Fruit fly (Drosophila melanogaster) whole organism, wandering third instar larva: ENCODE results near the gene DopEcR.

Source experiments
- Abd-B ChIP-seq: fragments of >200 bp; optimal IDR thresholded peaks from 2 replicates; lab custom pipeline; 2017; ENCODE audit warnings: missing biosample characterization, missing genetic modification characterization
- CG32264 ChIP-seq: fragments of 200-800 bp; sonication (Bioruptor generic); optimal IDR thresholded peaks from 2 replicates; lab custom pipeline; 2016; ENCODE audit warnings: missing biosample characterization, missing genetic modification characterization
- CG9705 ChIP-seq: fragments of 200-800 bp; sonication (Bioruptor generic); optimal IDR thresholded peaks from 2 replicates; lab custom pipeline; 2018; ENCODE audit warnings: missing biosample characterization, mild to moderate bottlenecking, missing genetic modification characterization
- CrebA ChIP-seq: fragments of 200-800 bp; sonication (Bioruptor generic); optimal IDR thresholded peaks from 2 replicates; lab custom pipeline; 2016; ENCODE audit warnings: missing biosample characterization, mild to moderate bottlenecking, missing genetic modification characterization, borderline replicate concordance
- Dfd ChIP-seq: fragments of >200 bp; optimal IDR thresholded peaks from 2 replicates; lab custom pipeline; 2017; ENCODE audit warnings: missing biosample characterization, missing genetic modification characterization
- Dif ChIP-seq: fragments of 200-275, 200-300 bp; sonication (Bioruptor generic); optimal IDR thresholded peaks from 2 replicates; lab custom pipeline; 2018; ENCODE audit warnings: missing biosample characterization, missing genetic modification characterization; ENCODE audit not compliant: partially characterized antibody
- GATAd ChIP-seq: sonication (Bioruptor generic); optimal IDR thresholded peaks from 2 replicates; lab custom pipeline; 2016; ENCODE audit warnings: missing biosample characterization, missing genetic modification characterization
- HLH106 ChIP-seq: fragments of 200-800 bp; optimal IDR thresholded peaks from 3 replicates; lab custom pipeline; 2019; ENCODE audit warnings: missing biosample characterization, mild to moderate bottlenecking, missing genetic modification characterization, moderate library complexity
- Hnf4 ChIP-seq: fragments of 200-800 bp; sonication (Bioruptor generic); optimal IDR thresholded peaks from 2 replicates; lab custom pipeline; 2016; ENCODE audit warnings: missing biosample characterization, mild to moderate bottlenecking, missing genetic modification characterization
- Hr78 ChIP-seq: fragments of >200 bp; optimal IDR thresholded peaks from 2 replicates; lab custom pipeline; 2017; ENCODE audit warnings: missing biosample characterization, missing genetic modification characterization
- Hr83 ChIP-seq: fragments of 200-300 bp; sonication (Bioruptor generic); optimal IDR thresholded peaks from 2 replicates; lab custom pipeline; 2016; ENCODE audit warnings: missing biosample characterization, mild to moderate bottlenecking, missing genetic modification characterization, moderate library complexity; ENCODE audit not compliant: poor library complexity, severe bottlenecking
- Jra ChIP-seq: sonication (Bioruptor generic); optimal IDR thresholded peaks from 2 replicates; lab custom pipeline; 2016; ENCODE audit warnings: missing biosample characterization, missing genetic modification characterization
- Mio ChIP-seq: sonication (Bioruptor generic); optimal IDR thresholded peaks from 2 replicates; lab custom pipeline; 2016; ENCODE audit warnings: missing biosample characterization, missing genetic modification characterization
- Myc ChIP-seq: fragments of >200 bp; optimal IDR thresholded peaks from 2 replicates; lab custom pipeline; 2017
- N ChIP-seq: fragments of >200 bp; optimal IDR thresholded peaks from 2 replicates; lab custom pipeline; 2018; ENCODE audit warnings: missing biosample characterization, missing external identifiers, missing genetic modification characterization
- OdsH ChIP-seq: fragments of 200-800 bp; sonication (Bioruptor generic); optimal IDR thresholded peaks from 2 replicates; lab custom pipeline; 2016; ENCODE audit warnings: missing biosample characterization, mild to moderate bottlenecking, missing genetic modification characterization
- Rel ChIP-seq, 2 experiments: fragments of 200-800 bp; sonication (Bioruptor generic) in 1 of 2; optimal IDR thresholded peaks; 2 replicates in 1 of 2; 3 replicates in 1 of 2; lab custom pipeline; 2016 to 2019; ENCODE audit warnings: mild to moderate bottlenecking in 2 of 2, missing biosample characterization in 2 of 2, missing genetic modification characterization in 2 of 2, moderate library complexity in 1 of 2
- Sp1 ChIP-seq: fragments of 200-800 bp; sonication (Bioruptor generic); optimal IDR thresholded peaks from 3 replicates; lab custom pipeline; 2019; ENCODE audit warnings: missing biosample characterization, mild to moderate bottlenecking, missing genetic modification characterization, moderate library complexity
- Vsx2 ChIP-seq: fragments of 200-300, 225-300 bp; sonication (Bioruptor generic); optimal IDR thresholded peaks from 2 replicates; lab custom pipeline; 2018; ENCODE audit warnings: missing biosample characterization, missing genetic modification characterization; ENCODE audit not compliant: partially characterized antibody
- br ChIP-seq: fragments of 200-800 bp; sonication (Bioruptor generic); optimal IDR thresholded peaks from 2 replicates; lab custom pipeline; 2016; ENCODE audit warnings: missing biosample characterization, missing genetic modification characterization
- brk ChIP-seq: fragments of 200-800 bp; sonication (Bioruptor generic); optimal IDR thresholded peaks from 2 replicates; lab custom pipeline; 2016; ENCODE audit warnings: missing biosample characterization, mild to moderate bottlenecking, missing genetic modification characterization
- dl ChIP-seq, 2 experiments: fragments of 175-275, 200-275 bp in 1 of 2; fragments of 200-275 bp in 1 of 2; sonication (Bioruptor generic); optimal IDR thresholded peaks; lab custom pipeline; 2018; ENCODE audit warnings: mild to moderate bottlenecking in 2 of 2, missing biosample characterization in 2 of 2, missing genetic modification characterization in 2 of 2, moderate library complexity in 2 of 2; ENCODE audit not compliant: partially characterized antibody in 2 of 2, insufficient read depth in 1 of 2
- dmrt93B ChIP-seq: fragments of 200-800 bp; sonication (Bioruptor generic); optimal IDR thresholded peaks from 2 replicates; lab custom pipeline; 2018; ENCODE audit warnings: missing biosample characterization, mild to moderate bottlenecking, missing genetic modification characterization
- dsf ChIP-seq: sonication (Bioruptor generic); optimal IDR thresholded peaks from 2 replicates; lab custom pipeline; 2016; ENCODE audit warnings: missing biosample characterization, missing genetic modification characterization, borderline replicate concordance
- ey ChIP-seq: fragments of 200-800 bp; sonication (Bioruptor generic); optimal IDR thresholded peaks from 2 replicates; lab custom pipeline; 2016; ENCODE audit warnings: missing biosample characterization, missing genetic modification characterization
- foxo ChIP-seq, 2 experiments: fragments of 200-800 bp; sonication (Bioruptor generic); optimal IDR thresholded peaks; 2 replicates in 1 of 2; 3 replicates in 1 of 2; lab custom pipeline; 2016 to 2017; ENCODE audit warnings: missing biosample characterization in 2 of 2, missing genetic modification characterization in 2 of 2
- fru ChIP-seq: fragments of 200-800 bp; sonication (Bioruptor generic); optimal IDR thresholded peaks from 3 replicates; lab custom pipeline; 2016; ENCODE audit warnings: missing biosample characterization, mild to moderate bottlenecking, missing genetic modification characterization
- h ChIP-seq: fragments of 200-800 bp; sonication (Bioruptor generic); optimal IDR thresholded peaks from 3 replicates; lab custom pipeline; 2016; ENCODE audit warnings: missing biosample characterization, mild to moderate bottlenecking, missing genetic modification characterization
- jim ChIP-seq: fragments of 175-275, 200-325 bp; sonication (Bioruptor generic); optimal IDR thresholded peaks from 2 replicates; lab custom pipeline; 2016; ENCODE audit warnings: missing biosample characterization, mild to moderate bottlenecking, missing genetic modification characterization
- lola ChIP-seq: fragments of >200 bp; optimal IDR thresholded peaks from 2 replicates; lab custom pipeline; 2017; ENCODE audit warnings: missing biosample characterization, missing genetic modification characterization
- psq ChIP-seq: fragments of 200-800 bp; sonication (Bioruptor generic); optimal IDR thresholded peaks from 3 replicates; lab custom pipeline; 2017; ENCODE audit warnings: missing biosample characterization, mild to moderate bottlenecking, missing genetic modification characterization, moderate library complexity
- rgr ChIP-seq: fragments of 200-800 bp; sonication (Bioruptor generic); optimal IDR thresholded peaks from 3 replicates; lab custom pipeline; 2016; ENCODE audit warnings: missing biosample characterization, mild to moderate bottlenecking, missing genetic modification characterization
- sage ChIP-seq: fragments of 200-800 bp; sonication (Bioruptor generic); optimal IDR thresholded peaks from 2 replicates; lab custom pipeline; 2016; ENCODE audit warnings: missing biosample characterization, mild to moderate bottlenecking, missing genetic modification characterization
- sv ChIP-seq: fragments of 200-800 bp; sonication (Bioruptor generic); optimal IDR thresholded peaks from 3 replicates; lab custom pipeline; 2016; ENCODE audit warnings: missing biosample characterization, missing genetic modification characterization
- tai ChIP-seq: sonication (Bioruptor generic); optimal IDR thresholded peaks from 2 replicates; lab custom pipeline; 2016; ENCODE audit warnings: missing biosample characterization, missing genetic modification characterization
- usp ChIP-seq: fragments of >200 bp; optimal IDR thresholded peaks from 2 replicates; lab custom pipeline; 2017; ENCODE audit warnings: missing biosample characterization, missing genetic modification characterization
- woc ChIP-seq: sonication (Bioruptor generic); optimal IDR thresholded peaks from 2 replicates; lab custom pipeline; 2016; ENCODE audit warnings: missing biosample characterization, mild to moderate bottlenecking, missing genetic modification characterization

Gene DopEcR

dm6 chr3L:4409898-4410629 lies 29.9 kb upstream of the DopEcR start:
- TF ChIP-seq Jra, result no peak
- no peak for TF ChIP-seq dmrt93B (GFP tag; lab: Kevin White, UChicago)
- TF ChIP-seq tai, result no peak
- TF ChIP-seq jim, result no peak
- no peak for TF ChIP-seq Myc (lab: Kevin White, UChicago)
- no peak for TF ChIP-seq fru (GFP tag; lab: Kevin White, UChicago)
- TF ChIP-seq N (GFP tag; lab: Kevin White, UChicago), result no peak
- TF ChIP-seq CG32264 (GFP tag; lab: Kevin White, UChicago), result no peak
- TF ChIP-seq Hr83 (GFP tag; lab: Kevin White, UChicago), result no peak
- TF ChIP-seq foxo (GFP tag; optimal IDR thresholded peaks at IDR 0.05; lab: Kevin White, UChicago), result no peak
- TF ChIP-seq brk, result no peak
- TF ChIP-seq CrebA (GFP tag; lab: Kevin White, UChicago), result no peak
- no peak for TF ChIP-seq Hnf4 (GFP tag; lab: Kevin White, UChicago)
- no peak for TF ChIP-seq Hr78
- no peak for TF ChIP-seq Dfd (GFP tag; lab: Kevin White, UChicago)
- TF ChIP-seq GATAd (GFP tag; lab: Kevin White, UChicago), result no peak
- TF ChIP-seq Dif (GFP tag; lab: Kevin White, UChicago), result no peak
- TF ChIP-seq Vsx2 (GFP tag; lab: Kevin White, UChicago), result no peak
- TF ChIP-seq Sp1 (GFP tag; lab: Kevin White, UChicago), result no peak

dm6 chr3L:4409134-4409897 lies 29.1 kb upstream of the DopEcR start:
- peak; percentile 47 for TF ChIP-seq Vsx2 (GFP tag; lab: Kevin White, UChicago)
- TF ChIP-seq Jra, result no peak

dm6 chr3L:4408313-4409133 lies 28.3 kb upstream of the DopEcR start:
- no peak for TF ChIP-seq CG9705 (GFP tag; lab: Kevin White, UChicago)
- no peak for TF ChIP-seq sage (GFP tag; lab: Kevin White, UChicago)
- TF ChIP-seq Sp1 (GFP tag; lab: Kevin White, UChicago), result no peak
- no peak for TF ChIP-seq CG32264 (GFP tag; lab: Kevin White, UChicago)
- TF ChIP-seq GATAd (GFP tag; lab: Kevin White, UChicago), result no peak
- no peak for TF ChIP-seq Abd-B
- peak; percentile 28 for TF ChIP-seq woc (GFP tag; lab: Kevin White, UChicago)
- TF ChIP-seq dsf (GFP tag; lab: Kevin White, UChicago), result no peak
- no peak for TF ChIP-seq Hr83 (GFP tag; lab: Kevin White, UChicago)
- TF ChIP-seq jim, result peak; percentile 81
- no peak for TF ChIP-seq CrebA (GFP tag; lab: Kevin White, UChicago)
- TF ChIP-seq lola (GFP tag; lab: Kevin White, UChicago), result no peak
- TF ChIP-seq Dfd (GFP tag; lab: Kevin White, UChicago), result no peak
- TF ChIP-seq HLH106 (tag; lab: Kevin White, UChicago), result no peak
- peak; percentile 8 for TF ChIP-seq h
- TF ChIP-seq Dif (GFP tag; lab: Kevin White, UChicago), result no peak
- TF ChIP-seq Rel (GFP tag; optimal IDR thresholded peaks at IDR 0.05; lab: Kevin White, UChicago), result no peak
- peak; percentile 96 for TF ChIP-seq Rel (tag; optimal IDR thresholded peaks at IDR 0.05; lab: Kevin White, UChicago)
- TF ChIP-seq Vsx2 (GFP tag; lab: Kevin White, UChicago), result peak; percentile 68
- peak in 1 of 2 experiments; percentile 38 for TF ChIP-seq foxo (GFP tag; optimal IDR thresholded peaks at IDR 0.05; lab: Kevin White, UChicago)
- no peak for TF ChIP-seq br (GFP tag; lab: Kevin White, UChicago)
- no peak for TF ChIP-seq usp (GFP tag; lab: Kevin White, UChicago)
- TF ChIP-seq OdsH (GFP tag; lab: Kevin White, UChicago), result no peak
- TF ChIP-seq Jra, result no peak
- TF ChIP-seq psq (GFP tag; lab: Kevin White, UChicago), result peak; percentile 64
- no peak for TF ChIP-seq brk
- TF ChIP-seq sv (GFP tag; lab: Kevin White, UChicago), result no peak
- no peak for TF ChIP-seq rgr
- no peak for TF ChIP-seq dl (GFP tag; optimal IDR thresholded peaks at IDR 0.05; lab: Kevin White, UChicago; ENCODE audit: insufficient read depth in 1 of 2, partially characterized antibody in 2 of 2)
- peak; percentile 36 for TF ChIP-seq fru (GFP tag; lab: Kevin White, UChicago)
- TF ChIP-seq dmrt93B (GFP tag; lab: Kevin White, UChicago), result no peak
- TF ChIP-seq tai, result no peak
- TF ChIP-seq ey, result no peak
- no peak for TF ChIP-seq Myc (lab: Kevin White, UChicago)
- no peak for TF ChIP-seq Mio
- TF ChIP-seq, all 38 proteins: peak for 8
